Worm (Caenorhabditis elegans) whole organism, L4 larva: Measurements from ENCODE around the gene F39G3.2.

ENCODE experiments used
- hlh-30 ChIP-seq: sonication (generic microtip); optimal IDR thresholded peaks from 2 replicates; lab custom pipeline; 2017; ENCODE audit warnings: antibody characterized with exemption, mild to moderate bottlenecking, missing genetic modification characterization, missing compliant biosample characterization; ENCODE audit not compliant: insufficient read depth
- lir-3 ChIP-seq: sonication (generic microtip); optimal IDR thresholded peaks from 2 replicates; lab custom pipeline; 2016; ENCODE audit warnings: mild to moderate bottlenecking, missing genetic modification characterization, missing compliant biosample characterization
- nhr-11 ChIP-seq: fragments of 150-350 bp; optimal IDR thresholded peaks from 2 replicates; lab custom pipeline; 2014; ENCODE audit warnings: missing biosample characterization, missing genetic modification characterization

ce11 chrV:4758019-4758418 is 20.4 kb downstream of the F39G3.2 start:
- TF ChIP-seq nhr-11 (no peak), hlh-30 (tag; lab: Kevin White, UChicago) (no peak), lir-3 (tag; lab: Kevin White, UChicago) (no peak)
